Worm (Caenorhabditis elegans): Measurements from ENCODE around the gene F27C8.2.

DNA sequence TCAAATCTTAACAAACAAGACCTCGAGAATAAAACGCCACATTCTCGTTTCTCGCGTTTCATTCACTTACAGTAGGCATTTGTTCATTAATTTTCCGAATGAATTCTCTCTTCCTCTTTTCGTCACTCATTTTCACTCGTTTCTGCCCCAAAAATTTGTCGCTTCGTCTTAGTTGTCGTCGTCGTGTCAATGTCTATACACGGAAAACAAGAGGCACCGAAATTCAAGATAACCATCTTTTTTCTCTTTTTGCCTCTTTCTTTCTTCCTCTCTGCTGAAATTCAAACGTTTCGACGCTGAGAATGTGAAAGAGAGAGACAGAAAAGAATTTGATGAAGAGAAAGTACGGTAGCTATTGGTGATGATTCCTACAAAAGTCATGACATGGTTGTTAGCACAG, 21.9 kb downstream of the F27C8.2 start:
- TF ChIP-seq ama-1 (optimal IDR thresholded peaks at IDR 0.05) (no peak), tbx-37 (GFP tag; conservative IDR thresholded peaks at IDR 0.05) (no peak)

Measured in whole organism, early embryonic.